Worm (Caenorhabditis elegans) whole organism, L1 larva: ENCODE results near the gene C48A7.16.
A peak's percentile ranks its signal among the peaks of the same experiment; 100 is the strongest.

ENCODE experiments used
- F16B12.6 ChIP-seq: fragments of 150-350 bp; optimal IDR thresholded peaks from 2 replicates; lab custom pipeline; 2014; ENCODE audit warnings: missing biosample characterization, missing genetic modification characterization
- Y116A8C.19 ChIP-seq: sonication (generic microtip); optimal IDR thresholded peaks from 2 replicates; lab custom pipeline; 2016; ENCODE audit warnings: missing compliant biosample characterization, missing genetic modification characterization, borderline replicate concordance
- ama-1 ChIP-seq: fragments of 150-350 bp; optimal IDR thresholded peaks from 2 replicates; lab custom pipeline; 2014
- ceh-82 ChIP-seq, 3 experiments: fragments of 150-350 bp in 1 of 3; sonication (generic microtip) in 2 of 3; optimal IDR thresholded peaks; 2 replicates each; lab custom pipeline; 2014 to 2017; ENCODE audit warnings: missing biosample characterization in 3 of 3, missing genetic modification characterization in 3 of 3
- ceh-88 ChIP-seq: fragments of 200-800 bp; sonication (Bioruptor generic); IDR thresholded peaks from 2 replicates; pipeline ENCODE4 v1.3.6; 2022; ENCODE audit warnings: missing genetic modification characterization, missing compliant biosample characterization
- ceh-90 ChIP-seq: sonication (generic microtip); optimal IDR thresholded peaks from 2 replicates; lab custom pipeline; 2016; ENCODE audit warnings: missing genetic modification characterization, missing compliant biosample characterization
- ces-1 ChIP-seq: fragments of 150-350 bp; optimal IDR thresholded peaks from 2 replicates; lab custom pipeline; 2014; ENCODE audit warnings: missing biosample characterization, missing genetic modification reagents, missing genetic modification characterization
- dsc-1 ChIP-seq: sonication (generic microtip); optimal IDR thresholded peaks from 2 replicates; lab custom pipeline; 2016; ENCODE audit warnings: mild to moderate bottlenecking, missing genetic modification characterization, missing compliant biosample characterization
- efl-1 ChIP-seq, 4 experiments: fragments of 150-350 bp; optimal IDR thresholded peaks in 3 of 4; peaks in 1 of 4; 1 replicate in 1 of 4; 2 replicates in 3 of 4; lab custom pipeline; 2014; ENCODE audit warnings: missing biosample characterization in 2 of 4, missing genetic modification characterization in 2 of 4, missing genetic modification reagents in 2 of 4
- egl-27 ChIP-seq, 2 experiments: fragments of 150-350 bp in 1 of 2; sonication (generic microtip); optimal IDR thresholded peaks; 3 replicates each; lab custom pipeline; 2017 to 2018; ENCODE audit warnings: missing biosample characterization in 2 of 2, missing genetic modification characterization in 2 of 2, missing genetic modification reagents in 2 of 2
- elt-2 ChIP-seq: sonication (generic microtip); optimal IDR thresholded peaks from 2 replicates; lab custom pipeline; 2016; ENCODE audit warnings: missing genetic modification characterization, mild to moderate bottlenecking, inconsistent platforms, missing compliant biosample characterization, missing genetic modification reagents
- elt-3 ChIP-seq, 6 experiments: fragments of 150-350 bp in 1 of 6; sonication (generic microtip); optimal IDR thresholded peaks; 2 replicates each; lab custom pipeline; 2017 to 2018; ENCODE audit warnings: missing biosample characterization in 6 of 6, missing genetic modification characterization in 6 of 6, inconsistent platforms in 1 of 6
- fkh-10 ChIP-seq: sonication (generic microtip); optimal IDR thresholded peaks from 2 replicates; lab custom pipeline; 2017; ENCODE audit warnings: missing biosample characterization, missing genetic modification reagents, missing genetic modification characterization
- hlh-4 ChIP-seq: sonication (generic microtip); optimal IDR thresholded peaks from 2 replicates; lab custom pipeline; 2016; ENCODE audit warnings: mild to moderate bottlenecking, missing genetic modification characterization, missing compliant biosample characterization
- hpl-2 ChIP-seq: fragments of 150-350 bp; optimal IDR thresholded peaks from 2 replicates; lab custom pipeline; 2014; ENCODE audit warnings: missing biosample characterization, missing genetic modification reagents, missing genetic modification characterization
- lin-14 ChIP-seq: fragments of 200-800 bp; sonication (Bioruptor generic); optimal IDR thresholded peaks from 2 replicates; lab custom pipeline; 2018; ENCODE audit warnings: mild to moderate bottlenecking, missing genetic modification characterization, moderate library complexity, missing compliant biosample characterization
- lin-15B ChIP-seq: fragments of 150-350 bp; sonication (generic microtip); optimal IDR thresholded peaks from 3 replicates; lab custom pipeline; 2014; ENCODE audit warnings: missing biosample characterization, missing genetic modification characterization
- lin-35 ChIP-seq, 2 experiments: fragments of 150-350 bp; optimal IDR thresholded peaks; 2 replicates each; lab custom pipeline; 2014; ENCODE audit warnings: missing biosample characterization in 2 of 2, missing genetic modification characterization in 2 of 2, missing genetic modification reagents in 2 of 2
- lin-39 ChIP-seq: fragments of 150-350 bp; optimal IDR thresholded peaks from 2 replicates; lab custom pipeline; 2014; ENCODE audit warnings: missing biosample characterization, missing genetic modification reagents, missing genetic modification characterization
- lir-3 ChIP-seq: sonication (generic microtip); optimal IDR thresholded peaks from 2 replicates; lab custom pipeline; 2016; ENCODE audit warnings: mild to moderate bottlenecking, missing genetic modification characterization, moderate library complexity, missing compliant biosample characterization; ENCODE audit not compliant: poor library complexity
- lsy-2 ChIP-seq, 2 experiments: fragments of 150-350 bp; optimal IDR thresholded peaks; 2 replicates each; lab custom pipeline; 2014; ENCODE audit warnings: missing biosample characterization in 2 of 2, missing genetic modification characterization in 2 of 2
- mep-1 ChIP-seq: fragments of 150-350 bp; optimal IDR thresholded peaks from 2 replicates; lab custom pipeline; 2014; ENCODE audit warnings: missing biosample characterization, missing genetic modification characterization
- nhr-20 ChIP-seq: sonication (generic microtip); optimal IDR thresholded peaks from 2 replicates; lab custom pipeline; 2016; ENCODE audit warnings: mild to moderate bottlenecking, missing genetic modification characterization, missing compliant biosample characterization
- nhr-47 ChIP-seq: sonication (generic microtip); optimal IDR thresholded peaks from 2 replicates; lab custom pipeline; 2016; ENCODE audit warnings: mild to moderate bottlenecking, missing genetic modification characterization, moderate library complexity, missing compliant biosample characterization
- nhr-71 ChIP-seq: sonication (generic microtip); optimal IDR thresholded peaks from 2 replicates; lab custom pipeline; 2016; ENCODE audit warnings: mild to moderate bottlenecking, missing genetic modification characterization, moderate library complexity, missing compliant biosample characterization
- nhr-76 ChIP-seq: sonication (generic microtip); optimal IDR thresholded peaks from 2 replicates; lab custom pipeline; 2017; ENCODE audit warnings: missing biosample characterization, missing genetic modification characterization
- nhr-90 ChIP-seq: sonication (generic microtip); optimal IDR thresholded peaks from 2 replicates; lab custom pipeline; 2016; ENCODE audit warnings: mild to moderate bottlenecking, missing genetic modification characterization, missing compliant biosample characterization; ENCODE audit not compliant: poor library complexity
- pqm-1 ChIP-seq: sonication (generic microtip); optimal IDR thresholded peaks from 3 replicates; lab custom pipeline; 2017; ENCODE audit warnings: missing biosample characterization, missing genetic modification characterization
- rnt-1 ChIP-seq: sonication (generic microtip); optimal IDR thresholded peaks from 2 replicates; lab custom pipeline; 2016; ENCODE audit warnings: mild to moderate bottlenecking, missing genetic modification characterization, moderate library complexity, missing compliant biosample characterization
- skn-1 ChIP-seq: fragments of 150-350 bp; optimal IDR thresholded peaks from 2 replicates; lab custom pipeline; 2014; ENCODE audit warnings: missing biosample characterization, missing genetic modification characterization
- snpc-4 ChIP-seq: fragments of 150-350 bp; optimal IDR thresholded peaks from 2 replicates; lab custom pipeline; 2014; ENCODE audit warnings: missing biosample characterization, missing genetic modification characterization
- snu-23 ChIP-seq: sonication (generic microtip); optimal IDR thresholded peaks from 2 replicates; lab custom pipeline; 2016; ENCODE audit warnings: missing genetic modification characterization, missing compliant biosample characterization
- sox-4 ChIP-seq: sonication (generic microtip); optimal IDR thresholded peaks from 2 replicates; lab custom pipeline; 2016; ENCODE audit warnings: missing genetic modification characterization, missing compliant biosample characterization
- swsn-7 ChIP-seq: sonication (generic microtip); optimal IDR thresholded peaks from 2 replicates; lab custom pipeline; 2016; ENCODE audit warnings: missing genetic modification characterization, missing compliant biosample characterization
- tbx-2 ChIP-seq: sonication (generic microtip); optimal IDR thresholded peaks from 2 replicates; lab custom pipeline; 2016; ENCODE audit warnings: missing genetic modification characterization, missing compliant biosample characterization
- unc-130 ChIP-seq: fragments of 150-350 bp; optimal IDR thresholded peaks from 2 replicates; lab custom pipeline; 2017; ENCODE audit warnings: missing biosample characterization, missing genetic modification characterization, inconsistent platforms
- unc-30 ChIP-seq: sonication (generic microtip); optimal IDR thresholded peaks from 2 replicates; lab custom pipeline; 2017; ENCODE audit warnings: missing biosample characterization, missing genetic modification characterization
- unc-62 ChIP-seq: fragments of 150-350 bp; optimal IDR thresholded peaks from 2 replicates; lab custom pipeline; 2014; ENCODE audit warnings: missing biosample characterization, missing genetic modification reagents, missing genetic modification characterization
- unc-86 ChIP-seq: sonication (generic microtip); optimal IDR thresholded peaks from 2 replicates; lab custom pipeline; 2016; ENCODE audit warnings: missing genetic modification characterization, missing compliant biosample characterization
- unc-98 ChIP-seq: fragments of 200-800 bp; sonication (Bioruptor generic); IDR thresholded peaks from 2 replicates; pipeline ENCODE4 v1.3.6; 2022; ENCODE audit warnings: missing genetic modification characterization, missing compliant biosample characterization
- zag-1 ChIP-seq: fragments of 150-350 bp; optimal IDR thresholded peaks from 2 replicates; lab custom pipeline; 2014; ENCODE audit warnings: missing biosample characterization, missing genetic modification characterization

The C48A7.16 gene

ce11 chrIV:7393700-7394099, 11.6 kb upstream of the C48A7.16 start, which contains the start of gene pitr-1:
TSS of gene pitr-1 (plus strand) at chrIV:7394085.
- TF ChIP-seq nhr-71, result peak; percentile 43
- TF ChIP-seq mep-1 (tag; lab: Kevin White, UChicago), result no peak
- no peak for TF ChIP-seq hlh-4 (tag; lab: Kevin White, UChicago)
- peak; percentile 87 for TF ChIP-seq elt-2
- peak; percentile 54 for TF ChIP-seq pqm-1
- peak; percentile 9 for TF ChIP-seq lin-14 (GFP tag; lab: Kevin White, UChicago)
- peak; percentile 21 for TF ChIP-seq rnt-1 (tag; lab: Kevin White, UChicago)
- TF ChIP-seq nhr-90 (tag; lab: Kevin White, UChicago), result peak; percentile 6
- no peak for TF ChIP-seq nhr-76
- no peak for TF ChIP-seq efl-1 (optimal IDR thresholded peaks at IDR 0.05; lab: Kevin White, UChicago)
- peak in 1 of 2 experiments; percentile 44 for TF ChIP-seq efl-1 (GFP tag; optimal IDR thresholded peaks at IDR 0.05 in 1 of 2; lab: Kevin White, UChicago)
- TF ChIP-seq lin-35 (GFP tag; optimal IDR thresholded peaks at IDR 0.05; lab: Kevin White, UChicago), result peak in 1 of 2 experiments; percentile 33

- TF ChIP-seq F16B12.6 (no peak), rnt-1 (tag; lab: Kevin White, UChicago) (no peak), efl-1 (optimal IDR thresholded peaks at IDR 0.05; lab: Kevin White, UChicago) (no peak), efl-1 (GFP tag; optimal IDR thresholded peaks at IDR 0.05 in 1 of 2; lab: Kevin White, UChicago) (peak in 1 of 2 experiments; percentile 77), lin-14 (GFP tag; lab: Kevin White, UChicago) (peak; percentile 5), tbx-2 (tag; lab: Kevin White, UChicago) (peak; percentile 30), zag-1 (tag; lab: Kevin White, UChicago) (no peak), dsc-1 (tag; lab: Kevin White, UChicago) (no peak)
Measured at ce11 chrIV:7397507-7397906, 7.8 kb upstream of the C48A7.16 start.

- TF ChIP-seq nhr-71 (peak; percentile 45), lin-14 (GFP tag; lab: Kevin White, UChicago) (peak; percentile 81), rnt-1 (tag; lab: Kevin White, UChicago) (peak; percentile 35), elt-3 (tag; optimal IDR thresholded peaks at IDR 0.05; lab: Kevin White, UChicago) (no peak), unc-98 (no peak), unc-130 (tag; lab: Kevin White, UChicago) (peak; percentile 31), ceh-90 (tag; lab: Kevin White, UChicago) (no peak), fkh-10 (GFP tag; lab: Kevin White, UChicago) (peak; percentile 58), hpl-2 (GFP tag; lab: Kevin White, UChicago) (no peak), skn-1 (tag; lab: Kevin White, UChicago) (peak; percentile 33), unc-62 (no peak), nhr-20 (tag; lab: Kevin White, UChicago) (peak; percentile 24), egl-27 (tag; optimal IDR thresholded peaks at IDR 0.05; lab: Kevin White, UChicago) (no peak), lir-3 (tag; lab: Kevin White, UChicago) (no peak), ama-1 (lab: Kevin White, UChicago) (no peak), unc-86 (tag; lab: Kevin White, UChicago) (peak; percentile 40), unc-30 (tag; lab: Kevin White, UChicago) (no peak), dsc-1 (tag; lab: Kevin White, UChicago) (peak; percentile 39), lin-39 (tag; lab: Kevin White, UChicago) (no peak), lin-15B (tag; lab: Kevin White, UChicago) (no peak), snpc-4 (tag; lab: Kevin White, UChicago) (no peak), Y116A8C.19 (tag; lab: Kevin White, UChicago) (no peak), ceh-82 (tag; optimal IDR thresholded peaks at IDR 0.05; lab: Kevin White, UChicago) (peak in 1 of 3 experiments; percentile 39), elt-2 (no peak), ceh-88 (no peak), nhr-47 (tag; lab: Kevin White, UChicago) (no peak), snu-23 (GFP tag; lab: Kevin White, UChicago) (peak; percentile 20), sox-4 (no peak), ces-1 (GFP tag; lab: Kevin White, UChicago) (no peak), lsy-2 (tag; optimal IDR thresholded peaks at IDR 0.05; lab: Kevin White, UChicago) (peak in 1 of 2 experiments; percentile 14), swsn-7 (tag; lab: Kevin White, UChicago) (peak; percentile 14)
- TF ChIP-seq, all 84 proteins: peak for 13
Measured at ce11 chrIV:7400502-7401118, 4.7 kb upstream of the C48A7.16 start.
